Worm (Caenorhabditis elegans): ENCODE measurements around the gene C45G7.4.

Gene C45G7.4

ce11 chrIV:2470114-2470513, 37.3 kb downstream of the C45G7.4 start, which contains the start of gene ilys-1:
Gene ilys-1 (plus strand): TSS chrIV:2470414.
- no peak for TF ChIP-seq lin-54 (GFP tag; optimal IDR thresholded peaks at IDR 0.05)
- no peak for TF ChIP-seq C06A6.2 (GFP tag; conservative IDR thresholded peaks at IDR 0.05)
- TF ChIP-seq bed-1 (GFP tag; IDR thresholded peaks at IDR 0.05) = no peak
- no peak for TF ChIP-seq ets-4 (GFP tag; optimal IDR thresholded peaks at IDR 0.05)
- no peak for TF ChIP-seq ztf-3 (GFP tag; optimal IDR thresholded peaks at IDR 0.05)
- no peak for TF ChIP-seq C17E4.6 (GFP tag; IDR thresholded peaks at IDR 0.05)
- TF ChIP-seq nhr-179 (tag; optimal IDR thresholded peaks at IDR 0.05) = no peak
- TF ChIP-seq aptf-2 (GFP tag; conservative IDR thresholded peaks at IDR 0.05) = no peak
- TF ChIP-seq F57A8.1 (GFP tag; optimal IDR thresholded peaks at IDR 0.05) = no peak
- TF ChIP-seq Y56A3A.18 (GFP tag; IDR thresholded peaks at IDR 0.05) = no peak
- no peak for TF ChIP-seq egl-18 (GFP tag; IDR thresholded peaks at IDR 0.05)
- no peak for TF ChIP-seq ceh-91 (GFP tag; IDR thresholded peaks at IDR 0.05)
- TF ChIP-seq B0336.3 (GFP tag; IDR thresholded peaks at IDR 0.05) = no peak

- TF ChIP-seq zfh-2 (GFP tag; conservative IDR thresholded peaks at IDR 0.05) (no peak), ztf-28 (GFP tag; IDR thresholded peaks at IDR 0.05) (no peak), hmg-20 (GFP tag; IDR thresholded peaks at IDR 0.05) (no peak), Y95B8A.8 (GFP tag; IDR thresholded peaks at IDR 0.05) (no peak), let-607 (tag; optimal IDR thresholded peaks at IDR 0.05) (no peak), ceh-40 (GFP tag; IDR thresholded peaks at IDR 0.05) (no peak), snpc-4 (GFP tag; optimal IDR thresholded peaks at IDR 0.05) (no peak), snpc-4 (tag; optimal IDR thresholded peaks at IDR 0.05) (no peak), attf-6 (GFP tag; IDR thresholded peaks at IDR 0.05) (no peak)
These were observed 43.6 kb downstream of the C45G7.4 start, which contains the start of gene grd-16 for ce11 chrIV:2476386-2476785. Gene grd-16 (plus strand): TSS chrIV:2476686.

ce11 chrIV:2481955-2482354, 49.2 kb downstream of the C45G7.4 start, which contains the start of gene Y69A2AL.2:
Gene Y69A2AL.2 (plus strand): TSS chrIV:2482255.
- no peak for TF ChIP-seq cebp-1 (GFP tag; IDR thresholded peaks at IDR 0.05)
- TF ChIP-seq cebp-1 (tag; optimal IDR thresholded peaks at IDR 0.05) = no peak
- TF ChIP-seq somi-1 (GFP tag; optimal IDR thresholded peaks at IDR 0.05) = no peak
- TF ChIP-seq F10E7.11 (tag; optimal IDR thresholded peaks at IDR 0.05) = no peak
- no peak for TF ChIP-seq zim-3 (tag; optimal IDR thresholded peaks at IDR 0.05)
- TF ChIP-seq bed-1 (GFP tag; IDR thresholded peaks at IDR 0.05) = no peak
- no peak for TF ChIP-seq Y95B8A.8 (GFP tag; IDR thresholded peaks at IDR 0.05)
- TF ChIP-seq bed-2 (GFP tag; IDR thresholded peaks at IDR 0.05) = no peak
